Fruit fly (Drosophila melanogaster) whole organism, pupa: ENCODE data around the gene CG7606.

Experiments used
- CG10348 ChIP-seq: fragments of 200-800 bp; sonication (Bioruptor generic); IDR thresholded peaks from 2 replicates; pipeline ENCODE4 v1.3.6; 2022; ENCODE audit warnings: missing biosample characterization, missing genetic modification characterization
- CG13204 ChIP-seq: fragments of 200-800 bp; sonication (Bioruptor generic); optimal IDR thresholded peaks from 2 replicates; lab custom pipeline; 2018; ENCODE audit warnings: missing biosample characterization, mild to moderate bottlenecking, missing genetic modification characterization, moderate library complexity
- CG15710 ChIP-seq: fragments of 200-800 bp; sonication (Bioruptor generic); optimal IDR thresholded peaks from 2 replicates; lab custom pipeline; 2018; ENCODE audit warnings: missing biosample characterization, mild to moderate bottlenecking, missing genetic modification characterization, moderate library complexity
- CG4496 ChIP-seq: fragments of 200-800 bp; sonication (Bioruptor generic); IDR thresholded peaks from 3 replicates; pipeline ENCODE4 v1.3.6; 2022; ENCODE audit warnings: missing biosample characterization, missing genetic modification characterization
- CG8159 ChIP-seq: fragments of 200-800 bp; sonication (Bioruptor generic); optimal IDR thresholded peaks from 3 replicates; lab custom pipeline; 2018; ENCODE audit warnings: missing biosample characterization, mild to moderate bottlenecking, missing genetic modification characterization, moderate library complexity
- CG8301 ChIP-seq: fragments of 200-800 bp; sonication (Bioruptor generic); optimal IDR thresholded peaks from 2 replicates; lab custom pipeline; 2018; ENCODE audit warnings: missing biosample characterization, mild to moderate bottlenecking, missing genetic modification characterization
- EcR ChIP-seq: fragments of 200-800 bp; sonication (Bioruptor generic); optimal IDR thresholded peaks from 3 replicates; lab custom pipeline; 2019; ENCODE audit warnings: missing biosample characterization, missing genetic modification characterization, mild to moderate bottlenecking, moderate library complexity, missing genetic modification reagents
- Ets98B ChIP-seq: fragments of 200-800 bp; sonication (Bioruptor generic); IDR thresholded peaks from 2 replicates; pipeline ENCODE4 v1.3.6; 2022; ENCODE audit warnings: missing biosample characterization, missing genetic modification characterization
- Pif1A ChIP-seq: fragments of 200-800 bp; sonication (Bioruptor generic); optimal IDR thresholded peaks from 3 replicates; lab custom pipeline; 2016; ENCODE audit warnings: missing biosample characterization, missing genetic modification characterization
- Snoo ChIP-seq: fragments of 200-800 bp; sonication (Bioruptor generic); optimal IDR thresholded peaks from 3 replicates; lab custom pipeline; 2017; ENCODE audit warnings: missing biosample characterization, mild to moderate bottlenecking, missing genetic modification characterization, inconsistent platforms
- gl ChIP-seq: fragments of 200-800 bp; sonication (Bioruptor generic); optimal IDR thresholded peaks from 2 replicates; lab custom pipeline; 2018; ENCODE audit warnings: missing biosample characterization, mild to moderate bottlenecking, missing genetic modification characterization
- rn ChIP-seq: fragments of 200-800 bp; sonication (Bioruptor generic); IDR thresholded peaks from 2 replicates; pipeline ENCODE4 v1.3.6; 2022; ENCODE audit warnings: missing biosample characterization, missing genetic modification characterization

dm6 chr3R:17609059-17609458 is 12.7 kb downstream of the CG7606 start, which contains the start of gene CG14329:
- no peak for TF ChIP-seq gl (tag; lab: Kevin White, UChicago)
- no peak for TF ChIP-seq CG8301
- no peak for TF ChIP-seq CG10348
- no peak for TF ChIP-seq CG8159 (tag; lab: Kevin White, UChicago)
- TF ChIP-seq EcR (GFP tag; lab: Kevin White, UChicago), result no peak
- TF ChIP-seq rn (GFP tag; lab: Robert Waterston, UW), result no peak
- TF ChIP-seq Ets98B (GFP tag; lab: Robert Waterston, UW), result no peak
- TF ChIP-seq CG15710 (tag; lab: Kevin White, UChicago), result no peak
- TF ChIP-seq CG13204, result no peak
- TF ChIP-seq Snoo, result no peak
- no peak for TF ChIP-seq CG4496 (GFP tag; lab: Robert Waterston, UW)
- TF ChIP-seq Pif1A (GFP tag; lab: Kevin White, UChicago), result no peak
